Worm (Caenorhabditis elegans): ENCODE results near the gene ncs-5.
A peak's percentile ranks its signal among the peaks of the same experiment; 100 is the strongest.

Gene ncs-5

ce11 chrV:18821569-18821968, 2.0 kb downstream of the ncs-5 start:
- TF ChIP-seq attf-6 (GFP tag; IDR thresholded peaks at IDR 0.05) (no peak), him-1 (tag; optimal IDR thresholded peaks at IDR 0.05) (no peak), egrh-3 (GFP tag; IDR thresholded peaks at IDR 0.05) (no peak), ceh-91 (GFP tag; IDR thresholded peaks at IDR 0.05) (no peak), rpc-1 (optimal IDR thresholded peaks at IDR 0.05) (no peak), rpc-1 (tag; optimal IDR thresholded peaks at IDR 0.05) (no peak), rec-8 (tag; optimal IDR thresholded peaks at IDR 0.05) (no peak), snpc-4 (GFP tag; optimal IDR thresholded peaks at IDR 0.05) (no peak), snpc-4 (tag; optimal IDR thresholded peaks at IDR 0.05) (no peak), ceh-58 (GFP tag; IDR thresholded peaks at IDR 0.05) (no peak), nhr-80 (tag; optimal IDR thresholded peaks at IDR 0.05) (no peak), ceh-79 (tag; optimal IDR thresholded peaks at IDR 0.05) (no peak), Y53G8AR.9 (GFP tag; conservative IDR thresholded peaks at IDR 0.05) (no peak), C06A6.2 (GFP tag; conservative IDR thresholded peaks at IDR 0.05) (no peak), tbx-9 (tag; optimal IDR thresholded peaks at IDR 0.05; ENCODE audit: borderline replicate concordance) (no peak), madf-6 (GFP tag; IDR thresholded peaks at IDR 0.05) (no peak), snpc-1.3 (tag; optimal IDR thresholded peaks at IDR 0.05; ENCODE audit: insufficient read depth) (no peak), nhr-27 (tag; optimal IDR thresholded peaks at IDR 0.05) (no peak)

- no peak for TF ChIP-seq lag-1 (GFP tag; IDR thresholded peaks at IDR 0.05)
- TF ChIP-seq nhr-80 (tag; optimal IDR thresholded peaks at IDR 0.05): peak; percentile 5
Measured at ce11 chrV:18826445-18826844, 6.9 kb downstream of the ncs-5 start.

ce11 chrV:18827374-18827773, 7.8 kb downstream of the ncs-5 start:
- TF ChIP-seq C06A6.2 (GFP tag; conservative IDR thresholded peaks at IDR 0.05) (no peak), B0261.1 (tag; optimal IDR thresholded peaks at IDR 0.05) (no peak), attf-3 (GFP tag; conservative IDR thresholded peaks at IDR 0.05) (no peak), egrh-3 (GFP tag; IDR thresholded peaks at IDR 0.05) (no peak), hlh-12 (tag; optimal IDR thresholded peaks at IDR 0.05) (no peak), lin-54 (GFP tag; optimal IDR thresholded peaks at IDR 0.05) (no peak), F52B5.7 (tag; optimal IDR thresholded peaks at IDR 0.05) (no peak), die-1 (tag; optimal IDR thresholded peaks at IDR 0.05) (no peak), mel-28 (tag; optimal IDR thresholded peaks at IDR 0.05; ENCODE audit: borderline replicate concordance) (no peak), egl-18 (GFP tag; IDR thresholded peaks at IDR 0.05) (no peak), F57C9.4 (tag; optimal IDR thresholded peaks at IDR 0.05) (no peak), akir-1 (GFP tag; optimal IDR thresholded peaks at IDR 0.05) (no peak), F10E7.11 (tag; optimal IDR thresholded peaks at IDR 0.05) (no peak)

ce11 chrV:18837125-18837524, 17.6 kb downstream of the ncs-5 start, which contains the start of gene cyp-33D3:
Gene cyp-33D3 (minus strand): TSS chrV:18837225.
- TF ChIP-seq F10E7.11 (tag; optimal IDR thresholded peaks at IDR 0.05) (no peak), lsy-27 (tag; optimal IDR thresholded peaks at IDR 0.05; ENCODE audit: borderline replicate concordance, insufficient read depth) (no peak), die-1 (tag; optimal IDR thresholded peaks at IDR 0.05) (no peak), F37B4.10 (GFP tag; IDR thresholded peaks at IDR 0.05) (no peak), tbx-9 (tag; optimal IDR thresholded peaks at IDR 0.05; ENCODE audit: borderline replicate concordance) (no peak), madf-3 (GFP tag; IDR thresholded peaks at IDR 0.05) (no peak), Y79H2A.3 (GFP tag; conservative IDR thresholded peaks at IDR 0.05) (no peak), nhr-179 (tag; optimal IDR thresholded peaks at IDR 0.05) (no peak), F52B5.7 (tag; optimal IDR thresholded peaks at IDR 0.05) (no peak), rec-8 (tag; optimal IDR thresholded peaks at IDR 0.05) (no peak), snpc-3.4 (tag; optimal IDR thresholded peaks at IDR 0.05) (no peak), lin-26 (GFP tag; IDR thresholded peaks at IDR 0.05) (no peak), fkh-3 (tag; optimal IDR thresholded peaks at IDR 0.05) (no peak)

All from whole organism, young adult.